Worm (Caenorhabditis elegans): ENCODE measurements around the gene T09E8.4.

Gene T09E8.4

DNA sequence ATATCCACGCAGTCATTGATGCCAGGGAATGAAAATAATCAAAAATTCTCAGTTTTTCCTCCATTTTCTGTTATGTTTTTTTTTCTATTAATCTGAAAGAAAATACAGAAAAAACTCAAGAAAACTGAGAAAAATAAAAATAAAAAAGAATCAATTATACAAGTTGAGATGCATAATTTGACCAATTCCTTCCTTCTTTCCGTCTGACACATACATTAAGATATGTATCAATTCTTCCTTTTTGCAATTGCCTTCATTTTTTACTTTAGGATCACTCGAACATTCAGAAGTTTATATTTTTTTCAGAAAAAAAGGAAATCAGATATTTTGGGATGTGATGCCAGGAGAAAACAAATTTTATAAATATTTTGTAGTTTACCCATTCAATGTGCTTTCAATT is 23.4 kb upstream of the T09E8.4 start, which contains the start of gene F57B1.5:
TSS of gene F57B1.5 (plus strand) at position 301 of the 400 bp plus-strand sequence.
- TF ChIP-seq pha-4 (tag; optimal IDR thresholded peaks at IDR 0.05) (no peak), nhr-25 (tag; optimal IDR thresholded peaks at IDR 0.05) (no peak), lsy-12 (tag; optimal IDR thresholded peaks at IDR 0.05) (no peak), pqm-1 (tag; optimal IDR thresholded peaks at IDR 0.05) (no peak), snpc-4 (tag; optimal IDR thresholded peaks at IDR 0.05) (no peak), jun-1 (tag; optimal IDR thresholded peaks at IDR 0.05) (no peak), nhr-67 (tag; optimal IDR thresholded peaks at IDR 0.05) (no peak), daf-12 (tag; optimal IDR thresholded peaks at IDR 0.05) (no peak), nhr-237 (tag; optimal IDR thresholded peaks at IDR 0.05) (no peak), sea-2 (GFP tag; optimal IDR thresholded peaks at IDR 0.05) (no peak), nhr-28 (tag; optimal IDR thresholded peaks at IDR 0.05) (no peak), ceh-28 (tag; optimal IDR thresholded peaks at IDR 0.05) (no peak), ceh-9 (tag; optimal IDR thresholded peaks at IDR 0.05) (no peak), skn-1 (tag; optimal IDR thresholded peaks at IDR 0.05) (no peak), zag-1 (tag; optimal IDR thresholded peaks at IDR 0.05) (no peak), ZK546.5 (tag; optimal IDR thresholded peaks at IDR 0.05) (no peak)

DNA sequence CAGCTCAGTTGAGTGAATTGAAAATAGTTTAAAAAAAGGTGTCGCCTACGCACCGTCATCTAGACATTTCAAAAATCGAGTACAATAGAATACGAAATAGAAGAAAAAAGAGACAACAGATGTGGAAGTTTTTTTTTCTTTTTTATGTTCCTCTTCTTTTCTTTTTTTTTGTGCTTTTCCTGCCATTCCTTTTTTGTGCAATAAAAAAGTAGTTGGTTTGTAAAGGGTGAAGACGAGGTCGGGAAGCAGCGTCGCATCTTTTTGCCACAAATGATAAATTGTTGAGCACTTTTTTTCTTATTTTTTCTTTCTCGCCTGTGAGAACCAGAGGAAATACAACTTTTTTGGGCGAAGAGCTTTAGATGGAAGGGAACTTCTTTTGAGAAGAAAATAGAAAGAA is 22.5 kb upstream of the T09E8.4 start:
- TF ChIP-seq snpc-4 (tag; optimal IDR thresholded peaks at IDR 0.05) (no peak), skn-1 (tag; optimal IDR thresholded peaks at IDR 0.05) (no peak), nhr-28 (tag; optimal IDR thresholded peaks at IDR 0.05) (no peak), nfya-1 (tag; optimal IDR thresholded peaks at IDR 0.05; ENCODE audit: insufficient read depth) (peak; percentile 8), nhr-77 (tag; optimal IDR thresholded peaks at IDR 0.05) (no peak), fkh-10 (GFP tag; optimal IDR thresholded peaks at IDR 0.05) (peak; percentile 10), lin-39 (tag; optimal IDR thresholded peaks at IDR 0.05) (peak; percentile 32)

DNA sequence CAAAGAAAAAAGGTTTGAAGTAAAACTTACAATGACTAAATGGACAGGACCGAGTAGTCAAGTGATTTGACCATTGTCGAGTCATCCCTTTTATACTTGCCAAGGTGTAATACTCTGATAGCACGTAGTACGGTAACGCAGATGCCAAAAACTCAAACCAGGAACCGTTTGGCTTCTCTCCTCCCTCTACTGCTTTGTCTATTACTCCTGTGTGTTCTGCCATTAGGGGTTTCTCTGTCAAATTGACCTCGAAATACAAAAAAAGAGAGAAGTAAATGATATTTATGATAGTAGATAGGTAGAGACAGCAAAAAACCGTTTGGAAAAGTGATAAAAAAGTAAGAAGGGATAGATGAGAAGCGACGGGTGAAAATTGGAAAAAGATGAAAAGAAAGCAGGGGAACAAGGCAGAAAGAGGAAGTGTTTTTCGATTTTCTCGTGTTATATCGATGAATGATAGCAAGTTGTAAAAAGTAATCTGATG is 18.1 kb upstream of the T09E8.4 start, which contains the start of the genes col-159 and col-160:
TSS of gene col-159 (minus strand) at position 51 of the 484 bp plus-strand sequence.
TSS of gene col-160 (minus strand) at position 63 of the 484 bp plus-strand sequence.
- TF ChIP-seq fkh-2 (tag; optimal IDR thresholded peaks at IDR 0.05) = no peak
- peak; percentile 37 for TF ChIP-seq ceh-28 (tag; optimal IDR thresholded peaks at IDR 0.05)
- TF ChIP-seq tbx-2 (tag; optimal IDR thresholded peaks at IDR 0.05) = no peak
- TF ChIP-seq ceh-82 (tag; optimal IDR thresholded peaks at IDR 0.05) = no peak
- peak; percentile 21 for TF ChIP-seq nhr-25 (tag; optimal IDR thresholded peaks at IDR 0.05)
- no peak for TF ChIP-seq ztf-4 (tag; optimal IDR thresholded peaks at IDR 0.05)
- TF ChIP-seq elt-2 (tag; optimal IDR thresholded peaks at IDR 0.05) = no peak
- TF ChIP-seq nfya-1 (tag; optimal IDR thresholded peaks at IDR 0.05; ENCODE audit: insufficient read depth) = no peak
- no peak for TF ChIP-seq nhr-77 (tag; optimal IDR thresholded peaks at IDR 0.05)
- no peak for TF ChIP-seq sea-2 (GFP tag; optimal IDR thresholded peaks at IDR 0.05)
- peak; percentile 79 for TF ChIP-seq nhr-23 (tag; optimal IDR thresholded peaks at IDR 0.05)
- no peak for TF ChIP-seq pqm-1 (tag; optimal IDR thresholded peaks at IDR 0.05)
- no peak for TF ChIP-seq R02D3.7 (tag; optimal IDR thresholded peaks at IDR 0.05)
- no peak for TF ChIP-seq jun-1 (tag; optimal IDR thresholded peaks at IDR 0.05)
- no peak for TF ChIP-seq pha-4 (tag; optimal IDR thresholded peaks at IDR 0.05)
- no peak for TF ChIP-seq ZK546.5 (tag; optimal IDR thresholded peaks at IDR 0.05)
- TF ChIP-seq eor-1 (tag; optimal IDR thresholded peaks at IDR 0.05) = no peak
- no peak for TF ChIP-seq hmg-11 (tag; optimal IDR thresholded peaks at IDR 0.05)
- TF ChIP-seq egl-5 (tag; optimal IDR thresholded peaks at IDR 0.05) = no peak
- TF ChIP-seq nhr-11 (tag; optimal IDR thresholded peaks at IDR 0.05) = no peak
- no peak for TF ChIP-seq unc-62 (GFP tag; optimal IDR thresholded peaks at IDR 0.05)
- TF ChIP-seq ceh-9 (tag; optimal IDR thresholded peaks at IDR 0.05) = no peak
- TF ChIP-seq nhr-43 (tag; optimal IDR thresholded peaks at IDR 0.05; ENCODE audit: poor library complexity, severe bottlenecking) = peak; percentile 39
- TF ChIP-seq lin-15B (tag; optimal IDR thresholded peaks at IDR 0.05) = no peak
- TF ChIP-seq fos-1 (tag; optimal IDR thresholded peaks at IDR 0.05) = no peak
- no peak for TF ChIP-seq nhr-12 (tag; optimal IDR thresholded peaks at IDR 0.05)
- TF ChIP-seq unc-39 (tag; optimal IDR thresholded peaks at IDR 0.05) = no peak
- TF ChIP-seq mml-1 (tag; optimal IDR thresholded peaks at IDR 0.05) = no peak
- no peak for TF ChIP-seq fkh-10 (GFP tag; optimal IDR thresholded peaks at IDR 0.05)
- TF ChIP-seq egl-27 (tag; optimal IDR thresholded peaks at IDR 0.05) = peak; percentile 61
- TF ChIP-seq aly-2 (tag; optimal IDR thresholded peaks at IDR 0.05) = no peak
- no peak for TF ChIP-seq ztf-11 (tag; optimal IDR thresholded peaks at IDR 0.05)

All from whole organism, L3 larva.